Fruit fly (Drosophila melanogaster) whole organism, prepupa: Measurements from ENCODE around the gene Ugt302C1.

Experiments
- CG16779 ChIP-seq: fragments of 200-800 bp; sonication (Bioruptor generic); optimal IDR thresholded peaks from 3 replicates; lab custom pipeline; 2017; ENCODE audit warnings: missing biosample characterization, mild to moderate bottlenecking, missing genetic modification characterization
- CG31627 ChIP-seq: fragments of 200-800 bp; sonication (Bioruptor generic); optimal IDR thresholded peaks from 3 replicates; lab custom pipeline; 2016; ENCODE audit warnings: missing biosample characterization, missing genetic modification characterization
- CG32006 ChIP-seq: fragments of 200-800 bp; sonication (Bioruptor generic); optimal IDR thresholded peaks from 3 replicates; lab custom pipeline; 2017; ENCODE audit warnings: missing biosample characterization, mild to moderate bottlenecking, missing genetic modification characterization
- CG4318 ChIP-seq: fragments of 200-800 bp; sonication (Bioruptor generic); optimal IDR thresholded peaks from 3 replicates; lab custom pipeline; 2017; ENCODE audit warnings: missing biosample characterization, mild to moderate bottlenecking, missing genetic modification characterization
- Ets96B ChIP-seq: fragments of 200-800 bp; optimal IDR thresholded peaks from 2 replicates; lab custom pipeline; 2019; ENCODE audit warnings: missing biosample characterization, mild to moderate bottlenecking, missing genetic modification characterization, moderate library complexity
- ss ChIP-seq, 2 experiments: fragments of 200-800 bp; sonication (Bioruptor generic); optimal IDR thresholded peaks; 2 replicates in 1 of 2; 3 replicates in 1 of 2; lab custom pipeline; 2017 to 2018; ENCODE audit warnings: mild to moderate bottlenecking in 2 of 2, missing biosample characterization in 2 of 2, missing genetic modification characterization in 2 of 2, moderate library complexity in 1 of 2

DNA sequence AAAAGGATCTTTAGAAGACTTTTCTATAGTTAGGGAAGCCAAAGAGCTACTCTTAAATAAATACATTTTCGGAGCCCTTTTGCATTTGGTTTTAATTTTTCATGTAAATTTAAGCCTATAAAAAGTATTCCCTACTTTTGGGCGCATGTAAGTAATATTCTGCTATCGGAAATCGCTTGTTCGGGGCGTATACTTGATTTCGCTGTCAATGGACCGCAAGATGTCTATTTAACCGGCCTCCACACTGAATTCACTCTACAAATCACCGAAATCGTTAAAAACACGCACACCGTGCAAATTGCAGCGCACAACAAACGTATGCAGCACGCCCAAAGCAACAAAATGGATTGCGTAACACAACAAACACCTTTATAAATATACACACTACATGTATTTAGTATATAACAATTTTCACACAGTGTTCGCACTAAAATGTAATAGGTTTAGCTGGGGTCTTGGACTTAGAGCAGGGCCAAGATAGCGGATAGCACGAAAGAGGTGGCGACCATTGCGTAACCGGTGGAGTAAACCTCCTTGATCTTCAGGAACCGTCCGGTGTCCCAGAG is 52.0 kb downstream of the Ugt302C1 start:
- TF ChIP-seq ss (GFP tag; optimal IDR thresholded peaks at IDR 0.05; lab: Kevin White, UChicago) (peak in 1 of 2 experiments; percentile 58), CG32006 (GFP tag; lab: Kevin White, UChicago) (no peak), CG31627 (GFP tag; lab: Kevin White, UChicago) (no peak), Ets96B (no peak), CG16779 (tag; lab: Kevin White, UChicago) (no peak), CG4318 (GFP tag; lab: Kevin White, UChicago) (no peak)
